Worm (Caenorhabditis elegans): ENCODE data around the gene F42G4.2.

DNA sequence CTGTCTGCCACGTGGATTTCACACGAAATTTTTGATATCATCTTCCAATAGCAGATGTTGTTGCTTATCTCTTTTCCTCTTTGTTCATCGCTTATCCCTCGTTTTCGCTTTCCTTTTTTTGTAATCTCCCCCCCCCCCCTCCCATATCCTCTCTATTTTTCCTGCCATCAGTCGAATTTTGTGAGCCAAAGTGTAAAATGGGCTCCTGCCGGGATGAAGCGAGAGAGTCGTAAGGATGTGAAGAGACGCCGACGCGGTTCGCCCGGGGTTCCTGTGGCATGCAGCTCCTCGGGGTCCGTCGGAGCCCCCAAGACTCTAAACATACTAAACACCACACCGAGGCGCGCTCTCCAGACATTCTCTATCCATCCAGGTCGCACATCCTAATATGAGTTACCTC lies 8.9 kb downstream of the F42G4.2 start, which contains the start of gene zyx-1:
- TF ChIP-seq arid-1 (GFP tag; conservative IDR thresholded peaks at IDR 0.05): no peak
- TF ChIP-seq nhr-41 (GFP tag; IDR thresholded peaks at IDR 0.05): no peak
- no peak for TF ChIP-seq skn-1 (tag; optimal IDR thresholded peaks at IDR 0.05)

All from whole organism, L4 larva.